Worm (Caenorhabditis elegans) whole organism, L4 larva: ENCODE measurements around the gene Y56A3A.30.

Experiments
- D1046.2 ChIP-seq: fragments of 200-800 bp; sonication (Bioruptor generic); IDR thresholded peaks from 2 replicates; pipeline ENCODE4 v1.3.6; 2022; ENCODE audit warnings: missing genetic modification characterization, missing compliant biosample characterization
- F10B5.3 ChIP-seq: sonication (generic microtip); optimal IDR thresholded peaks from 2 replicates; lab custom pipeline; 2016; ENCODE audit warnings: mild to moderate bottlenecking, missing genetic modification characterization, missing compliant biosample characterization
- F37D6.2 ChIP-seq: sonication (generic microtip); optimal IDR thresholded peaks from 2 replicates; lab custom pipeline; 2016; ENCODE audit warnings: mild to moderate bottlenecking, missing genetic modification characterization, missing compliant biosample characterization
- F44E2.7 ChIP-seq: fragments of 200-800 bp; sonication (Bioruptor generic); IDR thresholded peaks from 2 replicates; pipeline ENCODE4 v2.1.2; 2022; ENCODE audit warnings: missing genetic modification characterization, missing compliant biosample characterization
- R02D3.7 ChIP-seq: fragments of 150-350 bp; sonication (generic microtip); optimal IDR thresholded peaks from 3 replicates; lab custom pipeline; 2014; ENCODE audit warnings: missing biosample characterization, missing genetic modification characterization
- T26A8.4 ChIP-seq: fragments of 200-800 bp; sonication (Bioruptor generic); IDR thresholded peaks from 2 replicates; pipeline ENCODE4 v1.3.6; 2022; ENCODE audit warnings: missing genetic modification characterization, missing compliant biosample characterization
- Y105C5A.15 ChIP-seq: fragments of 200-800 bp; sonication (Bioruptor generic); IDR thresholded peaks from 2 replicates; pipeline ENCODE4 v1.3.6; 2022; ENCODE audit warnings: missing genetic modification characterization, missing compliant biosample characterization
- Y48G9A.11 ChIP-seq: fragments of 200-800 bp; sonication (Bioruptor generic); IDR thresholded peaks from 2 replicates; pipeline ENCODE4 v1.3.6; 2022; ENCODE audit warnings: missing genetic modification reagents, missing genetic modification characterization, missing compliant biosample characterization
- Y5F2A.4 ChIP-seq: fragments of 200-800 bp; sonication (Bioruptor generic); optimal IDR thresholded peaks from 2 replicates; lab custom pipeline; 2018; ENCODE audit warnings: mild to moderate bottlenecking, missing genetic modification characterization, missing compliant biosample characterization
- ZK546.5 ChIP-seq, 2 experiments: sonication (generic microtip); optimal IDR thresholded peaks; 2 replicates each; lab custom pipeline; 2017; ENCODE audit warnings: missing biosample characterization in 2 of 2, missing genetic modification characterization in 2 of 2
- aha-1 ChIP-seq: fragments of 150-350 bp; peaks from one replicate; lab custom pipeline; 2014; ENCODE audit warnings: missing biosample characterization, missing genetic modification characterization
- aly-2 ChIP-seq: sonication (generic microtip); optimal IDR thresholded peaks from 2 replicates; lab custom pipeline; 2018; ENCODE audit warnings: missing biosample characterization, missing genetic modification characterization
- ama-1 ChIP-seq: fragments of 150-350 bp; optimal IDR thresholded peaks from 2 replicates; lab custom pipeline; 2014; ENCODE audit warnings: inconsistent platforms, mixed read lengths
- arid-1 ChIP-seq: fragments of 200-800 bp; sonication (Bioruptor generic); conservative IDR thresholded peaks from 2 replicates; pipeline ENCODE4 v1.3.6; 2022; ENCODE audit warnings: missing genetic modification reagents, missing genetic modification characterization, missing compliant biosample characterization
- ceh-28 ChIP-seq: fragments of 150-350 bp; optimal IDR thresholded peaks from 2 replicates; lab custom pipeline; 2014; ENCODE audit warnings: missing biosample characterization, missing genetic modification reagents, missing genetic modification characterization
- ceh-44 ChIP-seq: fragments of 200-800 bp; sonication (Bioruptor generic); IDR thresholded peaks from 2 replicates; pipeline ENCODE4 v1.3.6; 2022; ENCODE audit warnings: missing genetic modification reagents, missing genetic modification characterization, missing compliant biosample characterization
- ces-1 ChIP-seq: fragments of 150-350 bp; sonication (generic microtip); optimal IDR thresholded peaks from 4 replicates; lab custom pipeline; 2014; ENCODE audit warnings: missing biosample characterization, missing genetic modification reagents, missing genetic modification characterization
- ctbp-1 ChIP-seq: fragments of 200-800 bp; sonication (Bioruptor generic); IDR thresholded peaks from 2 replicates; pipeline ENCODE4 v1.3.6; 2022; ENCODE audit warnings: missing genetic modification reagents, missing genetic modification characterization, missing compliant biosample characterization
- daf-8 ChIP-seq: fragments of 200-800 bp; sonication (Bioruptor generic); IDR thresholded peaks from 2 replicates; pipeline ENCODE4 v1.3.6; 2022; ENCODE audit warnings: missing genetic modification characterization, missing compliant biosample characterization
- dmd-8 ChIP-seq: fragments of 200-800 bp; sonication (Bioruptor generic); IDR thresholded peaks from 2 replicates; pipeline ENCODE4 v1.3.6; 2022; ENCODE audit warnings: missing genetic modification characterization, missing compliant biosample characterization
- dmd-9 ChIP-seq: fragments of 200-800 bp; sonication (Bioruptor generic); IDR thresholded peaks from 2 replicates; pipeline ENCODE4 v1.3.6; 2022; ENCODE audit warnings: missing genetic modification reagents, missing genetic modification characterization, missing compliant biosample characterization
- dpl-1 ChIP-seq: fragments of 150-350 bp; optimal IDR thresholded peaks from 2 replicates; lab custom pipeline; 2014; ENCODE audit warnings: missing biosample characterization, missing genetic modification reagents, missing genetic modification characterization
- duxl-1 ChIP-seq: sonication (generic microtip); optimal IDR thresholded peaks from 2 replicates; lab custom pipeline; 2016; ENCODE audit warnings: mild to moderate bottlenecking, missing genetic modification characterization, moderate library complexity, missing compliant biosample characterization; ENCODE audit not compliant: poor library complexity
- egl-27 ChIP-seq: sonication (generic microtip); optimal IDR thresholded peaks from 3 replicates; lab custom pipeline; 2017; ENCODE audit warnings: missing biosample characterization, missing genetic modification reagents, missing genetic modification characterization
- egl-43 ChIP-seq: fragments of 200-800 bp; sonication (Bioruptor generic); IDR thresholded peaks from 2 replicates; pipeline ENCODE4 v1.3.6; 2022; ENCODE audit warnings: missing genetic modification reagents, missing genetic modification characterization, missing compliant biosample characterization
- fkh-10 ChIP-seq: fragments of 150-350 bp; optimal IDR thresholded peaks from 2 replicates; lab custom pipeline; 2014; ENCODE audit warnings: missing biosample characterization, missing genetic modification reagents, missing genetic modification characterization
- gei-8 ChIP-seq: fragments of 200-800 bp; sonication (Bioruptor generic); optimal IDR thresholded peaks from 2 replicates; lab custom pipeline; 2018; ENCODE audit warnings: mild to moderate bottlenecking, missing genetic modification characterization, missing compliant biosample characterization
- hif-1 ChIP-seq, 2 experiments: sonication (generic microtip); optimal IDR thresholded peaks; 2 replicates each; lab custom pipeline; 2016 to 2017; ENCODE audit warnings: missing compliant biosample characterization in 2 of 2, missing genetic modification characterization in 2 of 2, missing genetic modification reagents in 2 of 2, missing genotype in 2 of 2, mild to moderate bottlenecking in 1 of 2
- hlh-30 ChIP-seq: sonication (generic microtip); optimal IDR thresholded peaks from 2 replicates; lab custom pipeline; 2017; ENCODE audit warnings: antibody characterized with exemption, mild to moderate bottlenecking, missing genetic modification characterization, missing compliant biosample characterization; ENCODE audit not compliant: insufficient read depth
- hmg-1.1 ChIP-seq: fragments of 200-800 bp; sonication (Bioruptor generic); IDR thresholded peaks from 2 replicates; pipeline ENCODE4 v1.3.6; 2022; ENCODE audit warnings: missing genetic modification reagents, missing genetic modification characterization, missing compliant biosample characterization
- lin-1 ChIP-seq: fragments of 200-800 bp; sonication (Bioruptor generic); IDR thresholded peaks from 2 replicates; pipeline ENCODE4 v1.3.6; 2022; ENCODE audit warnings: missing genetic modification reagents, missing genetic modification characterization, missing compliant biosample characterization
- lin-13 ChIP-seq: fragments of 150-350 bp; optimal IDR thresholded peaks from 2 replicates; lab custom pipeline; 2014; ENCODE audit warnings: missing biosample characterization, missing genetic modification reagents, missing genetic modification characterization
- lin-15B ChIP-seq: fragments of 150-350 bp; sonication (generic microtip); optimal IDR thresholded peaks from 3 replicates; lab custom pipeline; 2014; ENCODE audit warnings: missing biosample characterization, missing genetic modification characterization
- lin-29 ChIP-seq: fragments of 200-800 bp; sonication (Bioruptor generic); IDR thresholded peaks from 2 replicates; pipeline ENCODE4 v1.3.6; 2022; ENCODE audit warnings: missing genetic modification reagents, missing genetic modification characterization, missing compliant biosample characterization
- lin-38 ChIP-seq: fragments of 200-800 bp; sonication (Bioruptor generic); IDR thresholded peaks from 2 replicates; pipeline ENCODE4 v1.3.6; 2022; ENCODE audit warnings: missing genetic modification reagents, missing genetic modification characterization, missing compliant biosample characterization
- lin-39 ChIP-seq: fragments of 150-350 bp; optimal IDR thresholded peaks from 2 replicates; lab custom pipeline; 2014; ENCODE audit warnings: missing biosample characterization, missing genetic modification reagents, missing genetic modification characterization
- lsy-2 ChIP-seq, 2 experiments: fragments of 150-350 bp in 1 of 2; sonication (generic microtip) in 1 of 2; optimal IDR thresholded peaks; 2 replicates each; lab custom pipeline; 2014 to 2017; ENCODE audit warnings: missing biosample characterization in 2 of 2, missing genetic modification characterization in 2 of 2
- madf-5 ChIP-seq, 2 experiments: fragments of 200-800 bp; sonication (Bioruptor generic); IDR thresholded peaks; 2 replicates each; pipeline ENCODE4 v1.3.6; 2022; ENCODE audit warnings: missing compliant biosample characterization in 2 of 2, missing genetic modification characterization in 2 of 2
- mdt-29 ChIP-seq: fragments of 200-800 bp; sonication (Bioruptor generic); IDR thresholded peaks from 2 replicates; pipeline ENCODE4 v1.3.6; 2022; ENCODE audit warnings: missing genetic modification reagents, missing genetic modification characterization, missing compliant biosample characterization
- nhr-111 ChIP-seq: fragments of 200-800 bp; sonication (Bioruptor generic); optimal IDR thresholded peaks from 2 replicates; lab custom pipeline; 2018; ENCODE audit warnings: mild to moderate bottlenecking, missing genetic modification characterization, missing compliant biosample characterization
- nhr-25 ChIP-seq: sonication (generic microtip); optimal IDR thresholded peaks from 2 replicates; lab custom pipeline; 2017; ENCODE audit warnings: missing genetic modification characterization, mild to moderate bottlenecking, missing compliant biosample characterization, antibody characterized with exemption, moderate library complexity, borderline replicate concordance; ENCODE audit not compliant: insufficient read depth
- nhr-28 ChIP-seq: fragments of 150-350 bp; optimal IDR thresholded peaks from 2 replicates; lab custom pipeline; 2014; ENCODE audit warnings: missing biosample characterization, missing genetic modification characterization
- nhr-48 ChIP-seq: sonication (generic microtip); optimal IDR thresholded peaks from 2 replicates; lab custom pipeline; 2016; ENCODE audit warnings: mild to moderate bottlenecking, missing genetic modification characterization, missing compliant biosample characterization
- nhr-77 ChIP-seq: fragments of 150-350 bp; optimal IDR thresholded peaks from 2 replicates; lab custom pipeline; 2014; ENCODE audit warnings: missing biosample characterization, missing genetic modification characterization
- saeg-2 ChIP-seq: fragments of 200-800 bp; sonication (Bioruptor generic); IDR thresholded peaks from 2 replicates; pipeline ENCODE4 v1.3.6; 2022; ENCODE audit warnings: missing genetic modification reagents, missing genetic modification characterization, missing compliant biosample characterization
- sdz-12 ChIP-seq: fragments of 200-800 bp; sonication (Bioruptor generic); optimal IDR thresholded peaks from 2 replicates; lab custom pipeline; 2018; ENCODE audit warnings: mild to moderate bottlenecking, missing genetic modification characterization, missing compliant biosample characterization
- tag-97 ChIP-seq: fragments of 200-800 bp; sonication (Bioruptor generic); IDR thresholded peaks from 2 replicates; pipeline ENCODE4 v1.3.6; 2022; ENCODE audit warnings: missing genetic modification characterization, missing compliant biosample characterization
- tra-1 ChIP-seq: fragments of 200-800 bp; sonication (Bioruptor generic); IDR thresholded peaks from 2 replicates; pipeline ENCODE4 v1.3.6; 2022; ENCODE audit warnings: missing genetic modification reagents, missing genetic modification characterization, missing compliant biosample characterization
- unc-130 ChIP-seq: sonication (generic microtip); optimal IDR thresholded peaks from 2 replicates; lab custom pipeline; 2016; ENCODE audit warnings: missing genetic modification reagents, missing genetic modification characterization, missing compliant biosample characterization
- unc-39 ChIP-seq: sonication (generic microtip); optimal IDR thresholded peaks from 2 replicates; lab custom pipeline; 2017; ENCODE audit warnings: missing biosample characterization, missing genetic modification characterization
- ztf-11 ChIP-seq: fragments of 150-350 bp; optimal IDR thresholded peaks from 2 replicates; lab custom pipeline; 2014; ENCODE audit warnings: missing biosample characterization, missing genetic modification characterization
- ztf-7 ChIP-seq: fragments of 150-350 bp; optimal IDR thresholded peaks from 2 replicates; lab custom pipeline; 2014; ENCODE audit warnings: missing biosample characterization, missing genetic modification characterization

Gene Y56A3A.30

DNA sequence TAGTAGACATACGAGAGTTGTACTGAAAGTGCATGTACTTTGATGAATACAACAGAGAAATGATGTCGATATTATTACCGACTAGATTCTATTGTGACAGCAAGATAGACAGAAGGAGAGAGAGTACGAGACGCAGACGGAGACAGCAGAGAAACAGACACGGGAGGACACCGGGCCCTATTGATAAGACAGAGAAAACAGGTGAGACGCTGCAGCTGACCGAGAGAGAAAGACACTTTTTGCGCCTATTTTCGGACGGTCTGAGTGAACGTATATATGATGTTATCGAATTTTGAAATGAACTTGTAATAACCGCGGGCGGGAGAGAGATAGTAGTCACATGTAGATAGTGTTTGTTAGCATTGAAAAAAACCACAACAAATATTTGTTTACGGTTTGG lies 24.4 kb upstream of the Y56A3A.30 start (continued):
- TF ChIP-seq mdt-29 (GFP tag; lab: Robert Waterston, UW) (no peak), R02D3.7 (no peak), unc-39 (tag; lab: Kevin White, UChicago) (no peak), arid-1 (GFP tag; lab: Robert Waterston, UW) (no peak), F10B5.3 (tag; lab: Kevin White, UChicago) (no peak), Y48G9A.11 (GFP tag; lab: Robert Waterston, UW) (no peak), lin-1 (GFP tag; lab: Robert Waterston, UW) (no peak), madf-5 (GFP tag; IDR thresholded peaks at IDR 0.05; lab: Robert Waterston, UW) (no peak), ces-1 (no peak), saeg-2 (GFP tag; lab: Robert Waterston, UW) (no peak), dmd-9 (no peak), lin-39 (tag; lab: Kevin White, UChicago) (no peak), D1046.2 (GFP tag; lab: Robert Waterston, UW) (no peak), hif-1 (tag; optimal IDR thresholded peaks at IDR 0.05; lab: Kevin White, UChicago) (peak in 1 of 2 experiments; percentile 86), lin-15B (no peak), ceh-28 (tag; lab: Kevin White, UChicago) (no peak), sdz-12 (GFP tag; lab: Kevin White, UChicago) (no peak), nhr-77 (tag; lab: Kevin White, UChicago) (peak; percentile 74), lin-29 (GFP tag; lab: Robert Waterston, UW) (no peak), ceh-44 (GFP tag; lab: Robert Waterston, UW) (no peak), ama-1 (lab: Kevin White, UChicago) (no peak), nhr-111 (no peak), duxl-1 (tag; lab: Kevin White, UChicago) (no peak), gei-8 (GFP tag; lab: Kevin White, UChicago) (no peak), nhr-48 (tag; lab: Kevin White, UChicago) (peak; percentile 92), F44E2.7 (GFP tag; lab: Robert Waterston, UW) (no peak), ZK546.5 (tag; optimal IDR thresholded peaks at IDR 0.05; lab: Kevin White, UChicago) (no peak), unc-130 (no peak), lin-38 (GFP tag; lab: Robert Waterston, UW) (peak; percentile 23), ztf-7 (no peak), hmg-1.1 (GFP tag; lab: Robert Waterston, UW) (peak; percentile 20; the same call in 1 of the 2 replicates), dpl-1 (GFP tag; lab: Kevin White, UChicago) (peak; percentile 12), lsy-2 (tag; optimal IDR thresholded peaks at IDR 0.05; lab: Kevin White, UChicago) (peak; percentile 11 to 38), hlh-30 (tag; lab: Kevin White, UChicago) (peak; percentile 89), T26A8.4 (GFP tag; lab: Robert Waterston, UW) (peak; percentile 46; the same call in 1 of the 2 replicates), nhr-28 (tag; lab: Kevin White, UChicago) (peak; percentile 95), Y105C5A.15 (GFP tag; lab: Robert Waterston, UW) (no peak), egl-27 (no peak), fkh-10 (GFP tag; lab: Kevin White, UChicago) (no peak), nhr-25 (no peak), daf-8 (GFP tag; lab: Robert Waterston, UW) (no peak), aha-1 (tag; lab: Kevin White, UChicago) (no peak), tag-97 (GFP tag; lab: Robert Waterston, UW) (no peak), ztf-11 (tag; lab: Kevin White, UChicago) (no peak), dmd-8 (GFP tag; lab: Robert Waterston, UW) (no peak), aly-2 (tag; lab: Kevin White, UChicago) (no peak), F37D6.2 (tag; lab: Kevin White, UChicago) (no peak), ctbp-1 (GFP tag; lab: Robert Waterston, UW) (no peak), lin-13 (GFP tag; lab: Kevin White, UChicago) (peak; percentile 25), tra-1 (GFP tag; lab: Robert Waterston, UW) (peak; percentile 70; the same call in 1 of the 2 replicates), Y5F2A.4 (GFP tag; lab: Kevin White, UChicago) (no peak), egl-43 (GFP tag; lab: Robert Waterston, UW) (no peak)
